Fruit fly (Drosophila melanogaster) whole organism, embryonic: ENCODE measurements around the gene CG8641.

Experiments used
- Asciz ChIP-seq: fragments of 200-800 bp; sonication (Bioruptor generic); optimal IDR thresholded peaks from 2 replicates; lab custom pipeline; 2017; ENCODE audit warnings: missing biosample characterization, mild to moderate bottlenecking, missing genetic modification characterization, missing genetic modification reagents
- Awh ChIP-seq: fragments of 200-800 bp; sonication (Bioruptor generic); IDR thresholded peaks from 2 replicates; pipeline ENCODE4, ENCODE4 v1.3.6; 2022; ENCODE audit warnings: missing biosample characterization, missing genetic modification characterization
- BEAF-32 ChIP-seq: fragments of 200-800 bp; sonication (Bioruptor generic); optimal IDR thresholded peaks from 3 replicates; lab custom pipeline; 2017; ENCODE audit warnings: missing biosample characterization, missing genetic modification characterization, mild to moderate bottlenecking, moderate library complexity, missing genetic modification reagents
- Bgb ChIP-seq: fragments of 200-800 bp; sonication (Bioruptor generic); IDR thresholded peaks from 2 replicates; pipeline ENCODE4 v1.3.6; 2022; ENCODE audit warnings: missing biosample characterization, missing genetic modification characterization; ENCODE audit not compliant: partially characterized antibody
- CG10959 ChIP-seq: fragments of 200-800 bp; sonication (Bioruptor generic); IDR thresholded peaks from 2 replicates; pipeline ENCODE4 v1.3.6; 2022; ENCODE audit warnings: missing biosample characterization, missing genetic modification characterization
- CG11504 ChIP-seq: fragments of 200-800 bp; sonication (Bioruptor generic); optimal IDR thresholded peaks from 3 replicates; lab custom pipeline; 2019; ENCODE audit warnings: missing biosample characterization, mild to moderate bottlenecking, missing genetic modification characterization, moderate library complexity
- CG12219 ChIP-seq: fragments of 200-800 bp; sonication (Bioruptor generic); optimal IDR thresholded peaks from 3 replicates; lab custom pipeline; 2018; ENCODE audit warnings: missing biosample characterization, mild to moderate bottlenecking, missing genetic modification characterization
- CG17829 ChIP-seq: fragments of 200-800 bp; optimal IDR thresholded peaks from 2 replicates; lab custom pipeline; 2019; ENCODE audit warnings: missing biosample characterization, mild to moderate bottlenecking, missing genetic modification characterization, moderate library complexity
- CG18619 ChIP-seq: fragments of 200-800 bp; sonication (Bioruptor generic); optimal IDR thresholded peaks from 3 replicates; lab custom pipeline; 2017; ENCODE audit warnings: missing biosample characterization, mild to moderate bottlenecking, missing genetic modification characterization
- CG2199 ChIP-seq: fragments of 200-800 bp; sonication (Bioruptor generic); IDR thresholded peaks from 3 replicates; pipeline ENCODE4 v1.3.6; 2022; ENCODE audit warnings: missing biosample characterization, missing genetic modification characterization
- CG2712 ChIP-seq: fragments of 200-800 bp; optimal IDR thresholded peaks from 3 replicates; lab custom pipeline; 2019; ENCODE audit warnings: missing biosample characterization, mild to moderate bottlenecking, missing genetic modification characterization, moderate library complexity
- CG33557 ChIP-seq: fragments of 200-800 bp; sonication (Bioruptor generic); optimal IDR thresholded peaks from 2 replicates; lab custom pipeline; 2019; ENCODE audit warnings: missing biosample characterization, mild to moderate bottlenecking, missing genetic modification characterization, moderate library complexity
- CG3407 ChIP-seq: fragments of 200-800 bp; sonication (Bioruptor generic); optimal IDR thresholded peaks from 2 replicates; lab custom pipeline; 2018; ENCODE audit warnings: missing biosample characterization, mild to moderate bottlenecking, missing genetic modification characterization
- CG34224 ChIP-seq: fragments of 200-800 bp; sonication (Bioruptor generic); IDR thresholded peaks from 3 replicates; pipeline ENCODE4 v1.3.6; 2022; ENCODE audit warnings: missing biosample characterization, missing genetic modification characterization; ENCODE audit not compliant: partially characterized antibody
- CG4328 ChIP-seq: fragments of 200-800 bp; sonication (Bioruptor generic); optimal IDR thresholded peaks from 3 replicates; lab custom pipeline; 2017; ENCODE audit warnings: missing biosample characterization, missing genetic modification reagents, missing genetic modification characterization
- CG6254 ChIP-seq: fragments of 200-800 bp; sonication (Bioruptor generic); optimal IDR thresholded peaks from 3 replicates; lab custom pipeline; 2017; ENCODE audit warnings: mild to moderate bottlenecking, missing biosample characterization, missing genetic modification reagents, missing genetic modification characterization
- CG7372 ChIP-seq: fragments of 200-800 bp; sonication (Bioruptor generic); IDR thresholded peaks from 2 replicates; pipeline ENCODE4 v1.3.6; 2022; ENCODE audit warnings: missing biosample characterization, missing genetic modification characterization
- CG7556 ChIP-seq: fragments of 200-800 bp; sonication (Bioruptor generic); optimal IDR thresholded peaks from 2 replicates; lab custom pipeline; 2017; ENCODE audit warnings: missing biosample characterization, mild to moderate bottlenecking, missing genetic modification characterization
- CG8359 ChIP-seq: fragments of 200-800 bp; sonication (Bioruptor generic); optimal IDR thresholded peaks from 2 replicates; lab custom pipeline; 2017; ENCODE audit warnings: missing biosample characterization, mild to moderate bottlenecking, missing genetic modification characterization, borderline replicate concordance
- CG8478 ChIP-seq: fragments of >200 bp; optimal IDR thresholded peaks from 2 replicates; lab custom pipeline; 2018
- CHES-1-like ChIP-seq: fragments of 200-800 bp; sonication (Bioruptor generic); optimal IDR thresholded peaks from 2 replicates; lab custom pipeline; 2016; ENCODE audit warnings: missing biosample characterization, missing genetic modification characterization
- Fer3 ChIP-seq: fragments of 200-800 bp; sonication (Bioruptor generic); optimal IDR thresholded peaks from 2 replicates; lab custom pipeline; 2018; ENCODE audit warnings: missing biosample characterization, mild to moderate bottlenecking, missing genetic modification characterization, moderate library complexity
- Gug ChIP-seq: fragments of 200-800 bp; sonication (Bioruptor generic); IDR thresholded peaks from 4 replicates; pipeline ENCODE4 v1.3.6; 2022; ENCODE audit warnings: missing biosample characterization, missing genetic modification characterization
- HLH54F ChIP-seq: fragments of 200-800 bp; sonication (Bioruptor generic); optimal IDR thresholded peaks from 3 replicates; lab custom pipeline; 2016; ENCODE audit warnings: missing biosample characterization, missing genetic modification characterization
- HmgD ChIP-seq: fragments of 200-800 bp; sonication (Bioruptor generic); optimal IDR thresholded peaks from 3 replicates; lab custom pipeline; 2016; ENCODE audit warnings: missing biosample characterization, missing genetic modification characterization
- Hr39 ChIP-seq: fragments of >200 bp; optimal IDR thresholded peaks from 2 replicates; lab custom pipeline; 2017
- MTF-1 ChIP-seq: fragments of 200-800 bp; sonication (Bioruptor generic); optimal IDR thresholded peaks from 2 replicates; lab custom pipeline; 2018; ENCODE audit warnings: missing biosample characterization, mild to moderate bottlenecking, missing genetic modification characterization, borderline replicate concordance
- Max ChIP-seq: fragments of 200-800 bp; sonication (Bioruptor generic); optimal IDR thresholded peaks from 2 replicates; lab custom pipeline; 2016; ENCODE audit warnings: missing biosample characterization, mild to moderate bottlenecking, missing genetic modification characterization
- Mrtf ChIP-seq: fragments of 200-800 bp; sonication (Bioruptor generic); IDR thresholded peaks from 3 replicates; pipeline ENCODE4 v1.3.6; 2022; ENCODE audit warnings: missing biosample characterization, missing genetic modification characterization
- Oli ChIP-seq: fragments of 200-800 bp; sonication (Bioruptor generic); optimal IDR thresholded peaks from 2 replicates; lab custom pipeline; 2018; ENCODE audit warnings: missing biosample characterization, mild to moderate bottlenecking, missing genetic modification characterization, moderate library complexity
- Trl ChIP-seq, 3 experiments: fragments of >200 bp in 2 of 3; fragments of 200-800 bp in 1 of 3; sonication (Bioruptor generic) in 1 of 3; optimal IDR thresholded peaks; 2 replicates in 1 of 3; 3 replicates in 2 of 3; lab custom pipeline; 2016 to 2017; ENCODE audit warnings: missing biosample characterization in 1 of 3, missing genetic modification characterization in 1 of 3
- Vsx1 ChIP-seq: fragments of 200-800 bp; sonication (Bioruptor generic); optimal IDR thresholded peaks from 2 replicates; lab custom pipeline; 2017; ENCODE audit warnings: missing biosample characterization, mild to moderate bottlenecking, missing genetic modification characterization, missing genetic modification reagents
- Xbp1 ChIP-seq: fragments of 200-800 bp; sonication (Bioruptor generic); optimal IDR thresholded peaks from 3 replicates; lab custom pipeline; 2016; ENCODE audit warnings: missing biosample characterization, mild to moderate bottlenecking, missing genetic modification characterization
- crc ChIP-seq: fragments of 200-800 bp; sonication (Bioruptor generic); optimal IDR thresholded peaks from 2 replicates; lab custom pipeline; 2016; ENCODE audit warnings: missing biosample characterization, missing genetic modification characterization
- exex ChIP-seq: fragments of 200-800 bp; sonication (Bioruptor generic); optimal IDR thresholded peaks from 4 replicates; lab custom pipeline; 2018; ENCODE audit warnings: missing biosample characterization, mild to moderate bottlenecking, missing genetic modification characterization, moderate library complexity
- her ChIP-seq: fragments of 200-800 bp; sonication (Bioruptor generic); optimal IDR thresholded peaks from 2 replicates; lab custom pipeline; 2016; ENCODE audit warnings: missing biosample characterization, missing genetic modification characterization
- maf-S ChIP-seq: fragments of 200-800 bp; sonication (Bioruptor generic); optimal IDR thresholded peaks from 2 replicates; lab custom pipeline; 2016; ENCODE audit warnings: missing biosample characterization, missing genetic modification characterization
- mirr ChIP-seq: fragments of 200-800 bp; sonication (Bioruptor generic); optimal IDR thresholded peaks from 3 replicates; lab custom pipeline; 2018; ENCODE audit warnings: missing biosample characterization, mild to moderate bottlenecking, missing genetic modification characterization
- nom ChIP-seq: fragments of 200-800 bp; sonication (Bioruptor generic); optimal IDR thresholded peaks from 2 replicates; lab custom pipeline; 2017; ENCODE audit warnings: missing biosample characterization, missing genetic modification characterization, mild to moderate bottlenecking, moderate library complexity, missing genetic modification reagents
- peb ChIP-seq: fragments of 200-800 bp; sonication (Bioruptor generic); IDR thresholded peaks from 2 replicates; pipeline ENCODE4 v1.3.6; 2022; ENCODE audit warnings: missing biosample characterization, missing genetic modification characterization
- prd ChIP-seq, 3 experiments: fragments of >200 bp in 2 of 3; fragments of 200-800 bp in 1 of 3; sonication (Bioruptor generic) in 1 of 3; optimal IDR thresholded peaks in 2 of 3; IDR thresholded peaks in 1 of 3; 2 replicates in 2 of 3; 3 replicates in 1 of 3; pipeline versions ENCODE4 v1.3.6 to Lab custom; 2017 to 2022; ENCODE audit warnings: missing biosample characterization in 1 of 3, missing genetic modification characterization in 1 of 3
- pzg ChIP-seq: fragments of 200-800 bp; sonication (Bioruptor generic); optimal IDR thresholded peaks from 3 replicates; lab custom pipeline; 2018; ENCODE audit warnings: missing biosample characterization, mild to moderate bottlenecking, missing genetic modification characterization, moderate library complexity
- run ChIP-seq: fragments of 200-800 bp; sonication (Bioruptor generic); optimal IDR thresholded peaks from 3 replicates; lab custom pipeline; 2018; ENCODE audit warnings: missing biosample characterization, mild to moderate bottlenecking, missing genetic modification characterization
- sc ChIP-seq, 3 experiments: fragments of >200 bp in 2 of 3; fragments of 200-800 bp in 1 of 3; sonication (Bioruptor generic) in 1 of 3; optimal IDR thresholded peaks; 2 replicates in 2 of 3; 3 replicates in 1 of 3; lab custom pipeline; 2017; ENCODE audit warnings: mild to moderate bottlenecking in 1 of 3, missing biosample characterization in 1 of 3, missing genetic modification characterization in 1 of 3, missing genetic modification reagents in 1 of 3
- schlank ChIP-seq: fragments of 200-800 bp; sonication (Bioruptor generic); optimal IDR thresholded peaks from 2 replicates; lab custom pipeline; 2018; ENCODE audit warnings: missing biosample characterization, mild to moderate bottlenecking, missing genetic modification characterization
- sima ChIP-seq: fragments of 200-800 bp; sonication (Bioruptor generic); optimal IDR thresholded peaks from 2 replicates; lab custom pipeline; 2016; ENCODE audit warnings: missing biosample characterization, missing genetic modification characterization
- sr ChIP-seq: fragments of 200-800 bp; sonication (Bioruptor generic); IDR thresholded peaks from 3 replicates; pipeline ENCODE4 v1.3.6; 2022; ENCODE audit warnings: missing biosample characterization, missing genetic modification characterization
- trem ChIP-seq: fragments of 200-800 bp; optimal IDR thresholded peaks from 3 replicates; lab custom pipeline; 2019; ENCODE audit warnings: missing biosample characterization, mild to moderate bottlenecking, missing genetic modification characterization, moderate library complexity
- wdn ChIP-seq: fragments of 200-800 bp; sonication (Bioruptor generic); IDR thresholded peaks from 2 replicates; pipeline ENCODE4 v1.3.6; 2022; ENCODE audit warnings: missing biosample characterization, missing genetic modification characterization

The CG8641 gene

dm6 chr3L:7090764-7091163 is 13.5 kb upstream of the CG8641 start (continued):
- peak; percentile 55 for TF ChIP-seq CG7556 (GFP tag; lab: Kevin White, UChicago)
- no peak for TF ChIP-seq CG10959
- TF ChIP-seq Vsx1, result peak; percentile 25
- TF ChIP-seq HLH54F, result no peak
- TF ChIP-seq CG6254 (GFP tag; lab: Kevin White, UChicago), result no peak
- TF ChIP-seq CG34224 (GFP tag; lab: Robert Waterston, UW), result no peak
- no peak for TF ChIP-seq schlank (tag; lab: Kevin White, UChicago)
- TF ChIP-seq Trl (optimal IDR thresholded peaks at IDR 0.05; lab: Kevin White, UChicago), result no peak
- peak; percentile 50 for TF ChIP-seq Trl (GFP tag; optimal IDR thresholded peaks at IDR 0.05; lab: Kevin White, UChicago)
- TF ChIP-seq CG8478 (lab: Kevin White, UChicago), result no peak
- TF ChIP-seq sc (optimal IDR thresholded peaks at IDR 0.05; lab: Kevin White, UChicago), result no peak
- no peak for TF ChIP-seq sc (GFP tag; optimal IDR thresholded peaks at IDR 0.05; lab: Kevin White, UChicago)
- TF ChIP-seq sr (GFP tag; lab: Robert Waterston, UW), result peak; percentile 13; the same call in 1 of the 3 replicates
- TF ChIP-seq CG18619, result no peak
- peak; percentile 59 for TF ChIP-seq Xbp1 (GFP tag; lab: Kevin White, UChicago)
- TF ChIP-seq sima, result no peak
- TF ChIP-seq CG2199 (GFP tag; lab: Robert Waterston, UW), result peak; percentile 44; the same call in 1 of the 3 replicates
- no peak for TF ChIP-seq prd (optimal IDR thresholded peaks at IDR 0.05; lab: Kevin White, UChicago)
- peak; percentile 82 for TF ChIP-seq prd (GFP tag; IDR thresholded peaks at IDR 0.05; lab: Robert Waterston, UW)
- no peak for TF ChIP-seq CG33557 (GFP tag; lab: Kevin White, UChicago)
- no peak for TF ChIP-seq Hr39 (lab: Kevin White, UChicago)
- TF ChIP-seq maf-S (GFP tag; lab: Kevin White, UChicago), result no peak
- TF ChIP-seq run (tag; lab: Kevin White, UChicago), result peak; percentile 12
- peak; percentile 69; the same call in 1 of the 3 replicates for TF ChIP-seq Mrtf (GFP tag; lab: Robert Waterston, UW)
- TF ChIP-seq Oli (tag; lab: Kevin White, UChicago), result peak; percentile 67
- TF ChIP-seq mirr, result no peak
- peak; percentile 73; the same call in 1 of the 2 replicates for TF ChIP-seq Awh (GFP tag; lab: Robert Waterston, UW)
- no peak for TF ChIP-seq CG3407 (GFP tag; lab: Kevin White, UChicago)
- no peak for TF ChIP-seq HmgD (GFP tag; lab: Kevin White, UChicago)
- peak; percentile 41 for TF ChIP-seq crc
- TF ChIP-seq MTF-1 (GFP tag; lab: Kevin White, UChicago), result peak; percentile 26
- TF ChIP-seq Fer3, result peak; percentile 65
- peak; percentile 42 for TF ChIP-seq Max (GFP tag; lab: Kevin White, UChicago)
- TF ChIP-seq BEAF-32 (GFP tag; lab: Kevin White, UChicago), result no peak
- TF ChIP-seq CG11504, result peak; percentile 85
- TF ChIP-seq Gug, result peak; percentile 57; the same call in 1 of the 4 replicates
- 0 out of 2 replicates have a peak, but pooled peaks have one; percentile 64 for TF ChIP-seq peb (GFP tag; lab: Robert Waterston, UW)
- peak; percentile 24 for TF ChIP-seq her (GFP tag; lab: Kevin White, UChicago)
- TF ChIP-seq exex (tag; lab: Kevin White, UChicago), result peak; percentile 20
- peak; percentile 67 for TF ChIP-seq CG7372 (GFP tag; lab: Robert Waterston, UW)
- TF ChIP-seq Asciz, result peak; percentile 50
- no peak for TF ChIP-seq nom (GFP tag; lab: Kevin White, UChicago)
- TF ChIP-seq CG4328, result no peak
- peak; percentile 77 for TF ChIP-seq CG17829 (tag; lab: Kevin White, UChicago)
- TF ChIP-seq wdn (GFP tag; lab: Robert Waterston, UW), result no peak
- no peak for TF ChIP-seq pzg (GFP tag; lab: Kevin White, UChicago)
- TF ChIP-seq CG2712 (tag; lab: Kevin White, UChicago), result peak; percentile 82
- peak; percentile 35 for TF ChIP-seq trem (tag; lab: Kevin White, UChicago)
- TF ChIP-seq CG12219 (GFP tag; lab: Kevin White, UChicago), result peak; percentile 51
- TF ChIP-seq CG8359, result peak; percentile 32
- TF ChIP-seq CHES-1-like (GFP tag; lab: Kevin White, UChicago), result no peak
- TF ChIP-seq Bgb (GFP tag; lab: Robert Waterston, UW), result no peak
